Fruit fly (Drosophila melanogaster): ENCODE data around the gene CG11369.

Gene CG11369

dm6 chrX:7539126-7539525 is 35.0 kb upstream of the CG11369 start (continued):
- TF ChIP-seq CG31365 (tag; optimal IDR thresholded peaks at IDR 0.05) (no peak), Lhr (GFP tag; optimal IDR thresholded peaks at IDR 0.05) (no peak), CG7786 (GFP tag; optimal IDR thresholded peaks at IDR 0.05) (no peak), CG10209 (GFP tag; optimal IDR thresholded peaks at IDR 0.05) (no peak), Gsc (GFP tag; IDR thresholded peaks at IDR 0.05) (no peak), CG18619 (GFP tag; optimal IDR thresholded peaks at IDR 0.05) (no peak), Side (GFP tag; optimal IDR thresholded peaks at IDR 0.05) (peak; percentile 15), tll (GFP tag; optimal IDR thresholded peaks at IDR 0.05) (no peak), CG1529 (GFP tag; optimal IDR thresholded peaks at IDR 0.05) (no peak), CG10959 (GFP tag; IDR thresholded peaks at IDR 0.05) (no peak), sens (GFP tag) (peak; percentile 88), az2 (GFP tag; optimal IDR thresholded peaks at IDR 0.05) (no peak), jumu (GFP tag; optimal IDR thresholded peaks at IDR 0.05) (peak; percentile 1), ato (GFP tag; IDR thresholded peaks at IDR 0.05; ENCODE audit: partially characterized antibody) (no peak), CG9876 (GFP tag; optimal IDR thresholded peaks at IDR 0.05) (no peak), lov (optimal IDR thresholded peaks at IDR 0.05) (no peak), lov (GFP tag; IDR thresholded peaks at IDR 0.05) (no peak), Fer2 (tag; optimal IDR thresholded peaks at IDR 0.05) (no peak), CG1832 (GFP tag; optimal IDR thresholded peaks at IDR 0.05) (no peak), CG17359 (tag; optimal IDR thresholded peaks at IDR 0.05) (no peak), Stat92E (GFP tag; optimal IDR thresholded peaks at IDR 0.05) (no peak), Gug (GFP tag; IDR thresholded peaks at IDR 0.05) (no peak), NK7.1 (GFP tag; optimal IDR thresholded peaks at IDR 0.05) (no peak), Doc2 (GFP tag; IDR thresholded peaks at IDR 0.05) (no peak), H2.0 (GFP tag; IDR thresholded peaks at IDR 0.05) (peak; percentile 45), cwo (GFP tag; optimal IDR thresholded peaks at IDR 0.05) (no peak), CG13894 (tag; optimal IDR thresholded peaks at IDR 0.05) (no peak), Pdp1 (GFP tag; optimal IDR thresholded peaks at IDR 0.05) (peak in 1 of 2 experiments; percentile 15), croc (GFP tag; conservative IDR thresholded peaks at IDR 0.05) (no peak), sna (GFP tag; IDR thresholded peaks at IDR 0.05; ENCODE audit: partially characterized antibody) (no peak), Sox102F (GFP tag; optimal IDR thresholded peaks at IDR 0.05) (peak; percentile 34), danr (GFP tag; IDR thresholded peaks at IDR 0.05) (no peak), tap (tag; optimal IDR thresholded peaks at IDR 0.05) (no peak), CG6175 (GFP tag; IDR thresholded peaks at IDR 0.05) (no peak), Dp (GFP tag; optimal IDR thresholded peaks at IDR 0.05) (no peak), Scr (GFP tag; IDR thresholded peaks at IDR 0.05; ENCODE audit: partially characterized antibody) (no peak), pho (GFP tag; optimal IDR thresholded peaks at IDR 0.05) (no peak), bigmax (GFP tag; optimal IDR thresholded peaks at IDR 0.05) (no peak), Sin3A (optimal IDR thresholded peaks at IDR 0.05) (no peak), mam (GFP tag; optimal IDR thresholded peaks at IDR 0.05) (peak; percentile 26), ewg (GFP tag; optimal IDR thresholded peaks at IDR 0.05) (no peak), Dip3 (GFP tag; optimal IDR thresholded peaks at IDR 0.05) (no peak), HLH54F (GFP tag; optimal IDR thresholded peaks at IDR 0.05) (no peak), slbo (GFP tag; IDR thresholded peaks at IDR 0.05) (peak; percentile 68), CG2678 (tag; optimal IDR thresholded peaks at IDR 0.05) (peak; percentile 50), Usf (GFP tag; optimal IDR thresholded peaks at IDR 0.05) (no peak), seq (GFP tag; IDR thresholded peaks at IDR 0.05) (peak; percentile 51), Oli (tag; optimal IDR thresholded peaks at IDR 0.05) (no peak), MBD-R2 (GFP tag; IDR thresholded peaks at IDR 0.05) (no peak), Dek (tag; optimal IDR thresholded peaks at IDR 0.05) (no peak), CG15011 (GFP tag; optimal IDR thresholded peaks at IDR 0.05) (no peak), Ssrp (tag; optimal IDR thresholded peaks at IDR 0.05) (peak; percentile 51)
